Worm (Caenorhabditis elegans) whole organism, L1 larva: ENCODE data around the gene unc-45.

ENCODE experiments used
- C16A3.4 ChIP-seq: fragments of 150-350 bp; optimal IDR thresholded peaks from 2 replicates; lab custom pipeline; 2014; ENCODE audit warnings: missing biosample characterization, missing genetic modification characterization
- C34B4.2 ChIP-seq: sonication (generic microtip); optimal IDR thresholded peaks from 2 replicates; lab custom pipeline; 2017; ENCODE audit warnings: mild to moderate bottlenecking, missing genetic modification characterization, missing compliant biosample characterization
- ceh-8 ChIP-seq: fragments of 200-800 bp; sonication (Bioruptor generic); optimal IDR thresholded peaks from 2 replicates; lab custom pipeline; 2018; ENCODE audit warnings: mild to moderate bottlenecking, missing genetic modification characterization, moderate library complexity, missing compliant biosample characterization
- ceh-82 ChIP-seq, 3 experiments: fragments of 150-350 bp in 1 of 3; sonication (generic microtip) in 2 of 3; optimal IDR thresholded peaks; 2 replicates each; lab custom pipeline; 2014 to 2017; ENCODE audit warnings: missing biosample characterization in 3 of 3, missing genetic modification characterization in 3 of 3
- dpl-1 ChIP-seq, 3 experiments: fragments of 150-350 bp in 2 of 3; sonication (generic microtip) in 1 of 3; optimal IDR thresholded peaks; 2 replicates each; lab custom pipeline; 2014 to 2017; ENCODE audit warnings: missing biosample characterization in 3 of 3, missing genetic modification characterization in 3 of 3, missing genetic modification reagents in 3 of 3
- dsc-1 ChIP-seq: sonication (generic microtip); optimal IDR thresholded peaks from 2 replicates; lab custom pipeline; 2016; ENCODE audit warnings: mild to moderate bottlenecking, missing genetic modification characterization, missing compliant biosample characterization
- efl-1 ChIP-seq, 4 experiments: fragments of 150-350 bp; optimal IDR thresholded peaks in 3 of 4; peaks in 1 of 4; 1 replicate in 1 of 4; 2 replicates in 3 of 4; lab custom pipeline; 2014; ENCODE audit warnings: missing biosample characterization in 2 of 4, missing genetic modification characterization in 2 of 4, missing genetic modification reagents in 2 of 4
- elt-2 ChIP-seq: sonication (generic microtip); optimal IDR thresholded peaks from 2 replicates; lab custom pipeline; 2016; ENCODE audit warnings: missing genetic modification characterization, mild to moderate bottlenecking, inconsistent platforms, missing compliant biosample characterization, missing genetic modification reagents
- fkh-10 ChIP-seq: sonication (generic microtip); optimal IDR thresholded peaks from 2 replicates; lab custom pipeline; 2017; ENCODE audit warnings: missing biosample characterization, missing genetic modification reagents, missing genetic modification characterization
- fkh-8 ChIP-seq: sonication (generic microtip); optimal IDR thresholded peaks from 2 replicates; lab custom pipeline; 2016; ENCODE audit warnings: mild to moderate bottlenecking, missing genetic modification characterization, missing compliant biosample characterization
- fos-1 ChIP-seq: fragments of 150-350 bp; optimal IDR thresholded peaks from 2 replicates; lab custom pipeline; 2014; ENCODE audit warnings: missing biosample characterization, missing genetic modification characterization
- grh-1 ChIP-seq: fragments of 200-800 bp; sonication (Bioruptor generic); IDR thresholded peaks from 2 replicates; pipeline ENCODE4 v1.3.6; 2022; ENCODE audit warnings: missing genetic modification reagents, missing genetic modification characterization, missing compliant biosample characterization
- hlh-4 ChIP-seq: sonication (generic microtip); optimal IDR thresholded peaks from 2 replicates; lab custom pipeline; 2016; ENCODE audit warnings: mild to moderate bottlenecking, missing genetic modification characterization, missing compliant biosample characterization
- isw-1 ChIP-seq: fragments of 200-800 bp; sonication (Bioruptor generic); IDR thresholded peaks from 2 replicates; pipeline ENCODE4 v1.3.6; 2022; ENCODE audit warnings: missing genetic modification characterization, missing compliant biosample characterization
- jun-1 ChIP-seq: fragments of 150-350 bp; optimal IDR thresholded peaks from 2 replicates; lab custom pipeline; 2014; ENCODE audit warnings: missing biosample characterization, missing genetic modification reagents, missing genetic modification characterization
- lin-14 ChIP-seq: fragments of 200-800 bp; sonication (Bioruptor generic); optimal IDR thresholded peaks from 2 replicates; lab custom pipeline; 2018; ENCODE audit warnings: mild to moderate bottlenecking, missing genetic modification characterization, moderate library complexity, missing compliant biosample characterization
- lin-35 ChIP-seq, 2 experiments: fragments of 150-350 bp; optimal IDR thresholded peaks; 2 replicates each; lab custom pipeline; 2014; ENCODE audit warnings: missing biosample characterization in 2 of 2, missing genetic modification characterization in 2 of 2, missing genetic modification reagents in 2 of 2
- lsy-2 ChIP-seq, 2 experiments: fragments of 150-350 bp; optimal IDR thresholded peaks; 2 replicates each; lab custom pipeline; 2014; ENCODE audit warnings: missing biosample characterization in 2 of 2, missing genetic modification characterization in 2 of 2
- mab-9 ChIP-seq: fragments of 200-800 bp; sonication (Bioruptor generic); IDR thresholded peaks from 2 replicates; pipeline ENCODE4 v1.3.6; 2022; ENCODE audit warnings: missing genetic modification reagents, missing genetic modification characterization, missing compliant biosample characterization
- mdl-1 ChIP-seq, 2 experiments: fragments of 150-350 bp; optimal IDR thresholded peaks; 2 replicates each; lab custom pipeline; 2014 to 2017; ENCODE audit warnings: missing biosample characterization in 2 of 2, missing genetic modification characterization in 2 of 2, inconsistent platforms in 1 of 2
- mef-2 ChIP-seq: fragments of 150-350 bp; optimal IDR thresholded peaks from 2 replicates; lab custom pipeline; 2014; ENCODE audit warnings: missing biosample characterization, missing genetic modification characterization
- nhr-11 ChIP-seq: fragments of 150-350 bp; optimal IDR thresholded peaks from 2 replicates; lab custom pipeline; 2014; ENCODE audit warnings: missing biosample characterization, missing genetic modification characterization
- nhr-12 ChIP-seq: sonication (generic microtip); optimal IDR thresholded peaks from 2 replicates; lab custom pipeline; 2017; ENCODE audit warnings: missing biosample characterization, missing genetic modification characterization
- nhr-19 ChIP-seq: fragments of 200-800 bp; sonication (Bioruptor generic); conservative IDR thresholded peaks from 2 replicates; pipeline ENCODE4 v1.3.6; 2022; ENCODE audit warnings: missing genetic modification characterization, missing compliant biosample characterization
- nhr-20 ChIP-seq: sonication (generic microtip); optimal IDR thresholded peaks from 2 replicates; lab custom pipeline; 2016; ENCODE audit warnings: mild to moderate bottlenecking, missing genetic modification characterization, missing compliant biosample characterization
- nhr-47 ChIP-seq: sonication (generic microtip); optimal IDR thresholded peaks from 2 replicates; lab custom pipeline; 2016; ENCODE audit warnings: mild to moderate bottlenecking, missing genetic modification characterization, moderate library complexity, missing compliant biosample characterization
- nhr-71 ChIP-seq: sonication (generic microtip); optimal IDR thresholded peaks from 2 replicates; lab custom pipeline; 2016; ENCODE audit warnings: mild to moderate bottlenecking, missing genetic modification characterization, moderate library complexity, missing compliant biosample characterization
- nhr-76 ChIP-seq: sonication (generic microtip); optimal IDR thresholded peaks from 2 replicates; lab custom pipeline; 2017; ENCODE audit warnings: missing biosample characterization, missing genetic modification characterization
- nhr-84 ChIP-seq: sonication (generic microtip); optimal IDR thresholded peaks from 2 replicates; lab custom pipeline; 2017; ENCODE audit warnings: missing biosample characterization, missing genetic modification characterization
- nhr-85 ChIP-seq: sonication (generic microtip); peaks from one replicate; lab custom pipeline; 2016; ENCODE audit warnings: missing genetic modification characterization, inconsistent platforms, missing compliant biosample characterization
- pax-3 ChIP-seq: fragments of 200-800 bp; sonication (Bioruptor generic); optimal IDR thresholded peaks from 2 replicates; lab custom pipeline; 2018; ENCODE audit warnings: mild to moderate bottlenecking, missing genetic modification characterization, moderate library complexity, missing compliant biosample characterization
- pqm-1 ChIP-seq: sonication (generic microtip); optimal IDR thresholded peaks from 3 replicates; lab custom pipeline; 2017; ENCODE audit warnings: missing biosample characterization, missing genetic modification characterization
- rnt-1 ChIP-seq: sonication (generic microtip); optimal IDR thresholded peaks from 2 replicates; lab custom pipeline; 2016; ENCODE audit warnings: mild to moderate bottlenecking, missing genetic modification characterization, moderate library complexity, missing compliant biosample characterization
- skn-1 ChIP-seq: fragments of 150-350 bp; optimal IDR thresholded peaks from 2 replicates; lab custom pipeline; 2014; ENCODE audit warnings: missing biosample characterization, missing genetic modification characterization
- snpc-4 ChIP-seq: fragments of 150-350 bp; optimal IDR thresholded peaks from 2 replicates; lab custom pipeline; 2014; ENCODE audit warnings: missing biosample characterization, missing genetic modification characterization
- sox-4 ChIP-seq: sonication (generic microtip); optimal IDR thresholded peaks from 2 replicates; lab custom pipeline; 2016; ENCODE audit warnings: missing genetic modification characterization, missing compliant biosample characterization
- sptf-1 ChIP-seq: fragments of 150-350 bp; optimal IDR thresholded peaks from 2 replicates; lab custom pipeline; 2014; ENCODE audit warnings: missing biosample characterization, missing genetic modification characterization
- swsn-7 ChIP-seq: sonication (generic microtip); optimal IDR thresholded peaks from 2 replicates; lab custom pipeline; 2016; ENCODE audit warnings: missing genetic modification characterization, missing compliant biosample characterization
- unc-98 ChIP-seq: fragments of 200-800 bp; sonication (Bioruptor generic); IDR thresholded peaks from 2 replicates; pipeline ENCODE4 v1.3.6; 2022; ENCODE audit warnings: missing genetic modification characterization, missing compliant biosample characterization
- xbp-1 ChIP-seq: sonication (generic microtip); optimal IDR thresholded peaks from 2 replicates; lab custom pipeline; 2016; ENCODE audit warnings: missing genetic modification characterization, missing compliant biosample characterization
- zag-1 ChIP-seq: fragments of 150-350 bp; optimal IDR thresholded peaks from 2 replicates; lab custom pipeline; 2014; ENCODE audit warnings: missing biosample characterization, missing genetic modification characterization
- zip-4 ChIP-seq: fragments of 200-800 bp; sonication (Bioruptor generic); optimal IDR thresholded peaks from 2 replicates; lab custom pipeline; 2018; ENCODE audit warnings: mild to moderate bottlenecking, missing genetic modification characterization, moderate library complexity, missing compliant biosample characterization
- ztf-4 ChIP-seq: fragments of 150-350 bp; optimal IDR thresholded peaks from 2 replicates; lab custom pipeline; 2014; ENCODE audit warnings: missing biosample characterization, missing genetic modification characterization

Gene unc-45

DNA sequence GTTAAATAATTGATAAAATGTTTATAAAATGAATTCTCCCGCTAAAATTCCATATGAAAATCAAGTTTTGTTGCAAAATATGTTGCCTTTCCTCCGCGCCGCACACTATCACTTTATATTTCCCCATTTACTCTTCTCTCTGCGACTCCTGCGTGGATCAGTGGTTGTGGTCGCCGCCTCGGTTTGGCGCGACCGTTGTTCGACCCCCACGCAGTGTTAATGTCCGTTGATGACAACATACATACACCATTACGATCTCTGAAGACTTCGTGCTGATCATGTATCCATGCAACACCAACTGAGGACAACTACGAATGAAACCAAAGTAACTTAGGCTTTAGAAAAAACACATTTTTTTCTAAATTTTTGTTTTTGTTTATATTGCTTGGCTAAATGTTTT lies 11.2 kb downstream of the unc-45 start (continued):
- TF ChIP-seq mab-9 (GFP tag; lab: Robert Waterston, UW) (0 out of 2 replicates have a peak, but pooled peaks have one; percentile 9), ceh-8 (GFP tag; lab: Kevin White, UChicago) (peak; percentile 41), nhr-84 (no peak), swsn-7 (tag; lab: Kevin White, UChicago) (peak; percentile 79), snpc-4 (peak; percentile 8), dpl-1 (GFP tag; optimal IDR thresholded peaks at IDR 0.05; lab: Kevin White, UChicago) (peak; percentile 32 to 60 (median 57)), zag-1 (tag; lab: Kevin White, UChicago) (no peak), nhr-19 (GFP tag; lab: Robert Waterston, UW) (peak; percentile 56), pqm-1 (no peak), skn-1 (tag; lab: Kevin White, UChicago) (peak; percentile 61), isw-1 (GFP tag; lab: Robert Waterston, UW) (peak; percentile 20; the same call in 1 of the 2 replicates), C16A3.4 (tag; lab: Kevin White, UChicago) (peak; percentile 81), mdl-1 (tag; optimal IDR thresholded peaks at IDR 0.05; lab: Kevin White, UChicago) (peak in 1 of 2 experiments; percentile 73), pax-3 (tag; lab: Kevin White, UChicago) (peak; percentile 61), hlh-4 (no peak), lin-35 (GFP tag; optimal IDR thresholded peaks at IDR 0.05; lab: Kevin White, UChicago) (peak; percentile 74 to 83), C34B4.2 (tag; lab: Kevin White, UChicago) (no peak), ceh-82 (tag; optimal IDR thresholded peaks at IDR 0.05; lab: Kevin White, UChicago) (peak; percentile 1 to 81 (median 13)), fkh-8 (tag; lab: Kevin White, UChicago) (peak; percentile 74), nhr-12 (tag; lab: Kevin White, UChicago) (no peak), mef-2 (tag; lab: Kevin White, UChicago) (peak; percentile 17), elt-2 (peak; percentile 48), zip-4 (GFP tag; lab: Kevin White, UChicago) (no peak), grh-1 (GFP tag; lab: Robert Waterston, UW) (0 out of 2 replicates have a peak, but pooled peaks have one; percentile 10), jun-1 (tag; lab: Kevin White, UChicago) (peak; percentile 73), ztf-4 (tag; lab: Kevin White, UChicago) (peak; percentile 61), lin-14 (no peak), fkh-10 (peak; percentile 39), nhr-20 (tag; lab: Kevin White, UChicago) (peak; percentile 81), nhr-71 (tag; lab: Kevin White, UChicago) (peak; percentile 80), fos-1 (tag; lab: Kevin White, UChicago) (peak; percentile 81), sox-4 (tag; lab: Kevin White, UChicago) (peak; percentile 54), sptf-1 (tag; lab: Kevin White, UChicago) (no peak), rnt-1 (tag; lab: Kevin White, UChicago) (peak; percentile 75), lsy-2 (tag; optimal IDR thresholded peaks at IDR 0.05; lab: Kevin White, UChicago) (peak; percentile 73 to 87), efl-1 (optimal IDR thresholded peaks at IDR 0.05; lab: Kevin White, UChicago) (peak; percentile 47 to 61), efl-1 (GFP tag; optimal IDR thresholded peaks at IDR 0.05 in 1 of 2; lab: Kevin White, UChicago) (peak; percentile 60 to 95), nhr-76 (tag; lab: Kevin White, UChicago) (no peak), xbp-1 (tag; lab: Kevin White, UChicago) (peak; percentile 71), nhr-47 (tag; lab: Kevin White, UChicago) (peak; percentile 87), unc-98 (GFP tag; lab: Robert Waterston, UW) (0 out of 2 replicates have a peak, but pooled peaks have one; percentile 26), dsc-1 (peak; percentile 71)

DNA sequence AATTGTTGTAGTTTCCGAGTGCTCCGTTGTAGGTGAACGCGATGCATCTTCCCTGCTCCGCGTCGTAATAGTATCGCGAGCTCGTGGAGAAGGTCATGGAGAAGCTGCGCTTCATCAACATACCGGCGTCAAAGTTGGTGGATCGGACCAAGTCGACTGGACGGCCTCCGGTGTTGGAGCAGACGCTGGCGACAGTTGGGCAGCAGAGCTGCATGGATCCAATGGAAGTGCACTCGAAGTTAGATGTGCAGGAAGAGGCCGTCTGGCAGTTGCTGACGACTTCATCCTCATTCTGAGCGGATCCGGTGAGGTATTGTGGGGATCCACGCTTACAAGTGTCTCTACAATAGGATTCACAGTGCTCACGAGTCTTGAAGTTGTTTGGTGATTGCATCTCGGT lies 17.7 kb downstream of the unc-45 start:
- TF ChIP-seq nhr-85 (tag; lab: Kevin White, UChicago): peak; percentile 3
- no peak for TF ChIP-seq nhr-11
